Fruit fly (Drosophila melanogaster): ENCODE data around the gene CG34126.

The CG34126 gene

dm6 chr2L:5027321-5028069, 46.1 kb downstream of the CG34126 start:
- TF ChIP-seq svp (GFP tag) (peak; percentile 39), fkh (GFP tag; optimal IDR thresholded peaks at IDR 0.05) (no peak)

dm6 chr2L:5028091-5028490, 46.7 kb downstream of the CG34126 start, which contains the start of gene vkg:
TSS of gene vkg (minus strand) at chr2L:5028191.
- no peak for TF ChIP-seq CG31627 (GFP tag; optimal IDR thresholded peaks at IDR 0.05)

- TF ChIP-seq dsx (GFP tag; optimal IDR thresholded peaks at IDR 0.05; ENCODE audit: poor library complexity, severe bottlenecking) (no peak), CG6163 (GFP tag; IDR thresholded peaks at IDR 0.05) (0 out of 3 replicates have a peak, but pooled peaks have one; percentile 22), eg (GFP tag; IDR thresholded peaks at IDR 0.05) (0 out of 3 replicates have a peak, but pooled peaks have one; percentile 12), svp (GFP tag) (peak; percentile 73), CG32006 (GFP tag; optimal IDR thresholded peaks at IDR 0.05) (no peak), Eip78C (GFP tag) (peak; percentile 15)
These were observed 47.8 kb downstream of the CG34126 start, which contains the start of gene Col4a1 for dm6 chr2L:5029049-5029808. TSS of gene Col4a1 (plus strand) at chr2L:5029609.

dm6 chr2L:5029809-5030108, 48.3 kb downstream of the CG34126 start:
- TF ChIP-seq Hr4 (GFP tag; optimal IDR thresholded peaks at IDR 0.05) (no peak), Sox102F (GFP tag; optimal IDR thresholded peaks at IDR 0.05) (no peak), pdm3 (GFP tag; optimal IDR thresholded peaks at IDR 0.05) (no peak), svp (GFP tag) (no peak), Smox (GFP tag; optimal IDR thresholded peaks at IDR 0.05) (no peak), CG15336 (GFP tag; IDR thresholded peaks at IDR 0.05) (no peak), Ets21C (GFP tag; optimal IDR thresholded peaks at IDR 0.05) (no peak)

dm6 chr2L:5030535-5030934, 49.1 kb downstream of the CG34126 start:
- TF ChIP-seq achi (GFP tag; optimal IDR thresholded peaks at IDR 0.05) (no peak), CG16779 (tag; optimal IDR thresholded peaks at IDR 0.05) (no peak), svp (GFP tag) (peak; percentile 99)

- no peak for TF ChIP-seq fd59A (GFP tag; optimal IDR thresholded peaks at IDR 0.05)
- no peak for TF ChIP-seq CG11902 (GFP tag; optimal IDR thresholded peaks at IDR 0.05)
- no peak for TF ChIP-seq CG4318 (GFP tag; optimal IDR thresholded peaks at IDR 0.05)
- TF ChIP-seq Ets21C (GFP tag; optimal IDR thresholded peaks at IDR 0.05), result no peak
- no peak for TF ChIP-seq Met (GFP tag; optimal IDR thresholded peaks at IDR 0.05)
- TF ChIP-seq Sox15 (GFP tag; optimal IDR thresholded peaks at IDR 0.05), result no peak
- no peak for TF ChIP-seq achi (GFP tag; optimal IDR thresholded peaks at IDR 0.05)
- no peak for TF ChIP-seq CG34406 (GFP tag; optimal IDR thresholded peaks at IDR 0.05)
- no peak for TF ChIP-seq topi (GFP tag; optimal IDR thresholded peaks at IDR 0.05)
- no peak for TF ChIP-seq pdm3 (GFP tag; optimal IDR thresholded peaks at IDR 0.05)
- no peak for TF ChIP-seq CG8632 (GFP tag; optimal IDR thresholded peaks at IDR 0.05)
- no peak for TF ChIP-seq cyc (GFP tag; optimal IDR thresholded peaks at IDR 0.05)
- TF ChIP-seq dac (GFP tag; optimal IDR thresholded peaks at IDR 0.05), result no peak
- no peak for TF ChIP-seq svp (GFP tag)
- TF ChIP-seq CG32006 (GFP tag; optimal IDR thresholded peaks at IDR 0.05), result no peak
- no peak for TF ChIP-seq Ets96B (tag; optimal IDR thresholded peaks at IDR 0.05)
- TF ChIP-seq CG9139 (GFP tag; optimal IDR thresholded peaks at IDR 0.05), result no peak
- no peak for TF ChIP-seq Sox102F (GFP tag; optimal IDR thresholded peaks at IDR 0.05)
These were observed 50.0 kb downstream of the CG34126 start for dm6 chr2L:5031399-5031798.

dm6 chr2L:5031886-5032285, 50.5 kb downstream of the CG34126 start:
- no peak for TF ChIP-seq ss (GFP tag; optimal IDR thresholded peaks at IDR 0.05)
- TF ChIP-seq Hr38 (GFP tag; optimal IDR thresholded peaks at IDR 0.05), result no peak
- no peak for TF ChIP-seq Sox15 (GFP tag; optimal IDR thresholded peaks at IDR 0.05)
- no peak for TF ChIP-seq Ets21C (GFP tag; optimal IDR thresholded peaks at IDR 0.05)
- no peak for TF ChIP-seq CG34406 (GFP tag; optimal IDR thresholded peaks at IDR 0.05)
- no peak for TF ChIP-seq CG16779 (tag; optimal IDR thresholded peaks at IDR 0.05)
- no peak for TF ChIP-seq achi (GFP tag; optimal IDR thresholded peaks at IDR 0.05)
- TF ChIP-seq CG9139 (GFP tag; optimal IDR thresholded peaks at IDR 0.05), result no peak
- TF ChIP-seq Met (GFP tag; optimal IDR thresholded peaks at IDR 0.05), result no peak
- no peak for TF ChIP-seq fd59A (GFP tag; optimal IDR thresholded peaks at IDR 0.05)
- TF ChIP-seq CG3919 (GFP tag; optimal IDR thresholded peaks at IDR 0.05), result no peak
- TF ChIP-seq Sox102F (GFP tag; optimal IDR thresholded peaks at IDR 0.05), result no peak
- TF ChIP-seq dac (GFP tag; optimal IDR thresholded peaks at IDR 0.05), result no peak
- no peak for TF ChIP-seq fkh (GFP tag; optimal IDR thresholded peaks at IDR 0.05)
- no peak for TF ChIP-seq vri (GFP tag; optimal IDR thresholded peaks at IDR 0.05)
- TF ChIP-seq acj6 (GFP tag; optimal IDR thresholded peaks at IDR 0.05), result no peak

Data from whole organism, prepupa.